Fruit fly (Drosophila melanogaster): ENCODE data around the gene CG34175.

The CG34175 gene

DNA sequence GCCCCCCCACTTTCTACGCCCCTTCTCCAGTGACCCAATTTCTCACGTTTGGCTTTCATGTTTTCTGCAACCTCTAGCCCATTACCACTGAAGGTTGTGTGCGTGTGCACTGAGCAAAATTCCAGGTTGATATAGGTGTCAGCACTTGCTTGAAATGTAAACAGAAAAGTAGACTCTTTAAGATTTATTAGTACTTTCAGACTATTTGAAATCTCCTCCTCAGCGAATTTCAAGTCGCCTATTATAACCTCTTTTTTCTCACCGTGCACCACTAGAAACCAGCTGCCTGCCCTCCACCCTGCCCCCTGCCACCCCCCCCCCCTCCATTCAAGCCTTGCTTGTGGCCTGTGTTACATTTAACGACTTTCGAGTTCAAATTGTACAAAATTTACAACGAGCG lies 37.3 kb downstream of the CG34175 start (continued):
- TF ChIP-seq H15 (GFP tag; IDR thresholded peaks at IDR 0.05) (peak; percentile 72), lab (GFP tag; optimal IDR thresholded peaks at IDR 0.05) (peak; percentile 39), Ssrp (tag; optimal IDR thresholded peaks at IDR 0.05) (no peak), CG3847 (GFP tag; IDR thresholded peaks at IDR 0.05) (no peak; the same call in 1 of the 2 replicates), Atf3 (GFP tag; optimal IDR thresholded peaks at IDR 0.05) (no peak), Jarid2 (GFP tag; optimal IDR thresholded peaks at IDR 0.05) (peak; percentile 3), CG32532 (GFP tag; IDR thresholded peaks at IDR 0.05) (0 out of 2 replicates have a peak, but pooled peaks have one; percentile 25), Atf6 (GFP tag; IDR thresholded peaks at IDR 0.05) (no peak), CG18011 (GFP tag; optimal IDR thresholded peaks at IDR 0.05) (no peak), CG1647 (GFP tag; optimal IDR thresholded peaks at IDR 0.05) (no peak), CG7271 (tag; optimal IDR thresholded peaks at IDR 0.05) (no peak), CG17912 (GFP tag; optimal IDR thresholded peaks at IDR 0.05) (no peak), CG12391 (tag; optimal IDR thresholded peaks at IDR 0.05) (no peak), CG7963 (GFP tag; IDR thresholded peaks at IDR 0.05; ENCODE audit: partially characterized antibody) (no peak), Abd-B (GFP tag; optimal IDR thresholded peaks at IDR 0.05) (peak; percentile 54), Nf-YA (GFP tag; IDR thresholded peaks at IDR 0.05) (peak; percentile 54), ssp (GFP tag; IDR thresholded peaks at IDR 0.05) (peak; percentile 53; the same call in 1 of the 2 replicates), CG14014 (GFP tag; IDR thresholded peaks at IDR 0.05) (peak; percentile 47; the same call in 1 of the 2 replicates), nmo (GFP tag; optimal IDR thresholded peaks at IDR 0.05) (peak; percentile 48), Sox102F (GFP tag; optimal IDR thresholded peaks at IDR 0.05) (peak; percentile 60), CG11560 (tag; IDR thresholded peaks at IDR 0.05) (no peak), lilli (GFP tag; optimal IDR thresholded peaks at IDR 0.05) (no peak), CG8359 (GFP tag; optimal IDR thresholded peaks at IDR 0.05; ENCODE audit: borderline replicate concordance) (no peak), eyg (GFP tag; optimal IDR thresholded peaks at IDR 0.05) (no peak), CG14860 (GFP tag; IDR thresholded peaks at IDR 0.05; ENCODE audit: partially characterized antibody) (no peak), CG10979 (tag; optimal IDR thresholded peaks at IDR 0.05) (peak; percentile 57), CG4360 (GFP tag; IDR thresholded peaks at IDR 0.05) (0 out of 2 replicates have a peak, but pooled peaks have one; percentile 25), croc (GFP tag; conservative IDR thresholded peaks at IDR 0.05) (peak; percentile 57), gsb-n (tag; optimal IDR thresholded peaks at IDR 0.05) (no peak), CG14710 (tag; optimal IDR thresholded peaks at IDR 0.05) (peak; percentile 34), E2f1 (GFP tag; IDR thresholded peaks at IDR 0.05) (peak; percentile 39; the same call in 1 of the 2 replicates), CG17385 (GFP tag; optimal IDR thresholded peaks at IDR 0.05) (peak; percentile 10), B-H2 (GFP tag; optimal IDR thresholded peaks at IDR 0.05) (no peak), YL-1 (GFP tag; optimal IDR thresholded peaks at IDR 0.05) (no peak), Doc2 (GFP tag; IDR thresholded peaks at IDR 0.05) (no peak), CG13287 (GFP tag; IDR thresholded peaks at IDR 0.05; ENCODE audit: partially characterized antibody) (no peak), hbn (GFP tag; IDR thresholded peaks at IDR 0.05; ENCODE audit: partially characterized antibody) (no peak), ab (GFP tag; optimal IDR thresholded peaks at IDR 0.05) (no peak), CG15601 (tag; optimal IDR thresholded peaks at IDR 0.05) (no peak), sug (tag; optimal IDR thresholded peaks at IDR 0.05) (no peak), CG3726 (GFP tag; IDR thresholded peaks at IDR 0.05) (peak; percentile 43; the same call in 1 of the 3 replicates), sc (optimal IDR thresholded peaks at IDR 0.05) (no peak), sc (GFP tag; optimal IDR thresholded peaks at IDR 0.05) (peak; percentile 2), Ada2b (GFP tag; IDR thresholded peaks at IDR 0.05) (peak; percentile 52; the same call in 1 of the 2 replicates), seq (GFP tag; IDR thresholded peaks at IDR 0.05) (no peak), CG7839 (tag; optimal IDR thresholded peaks at IDR 0.05) (peak; percentile 61), slbo (GFP tag; IDR thresholded peaks at IDR 0.05) (peak; percentile 52), Blimp-1 (GFP tag; optimal IDR thresholded peaks at IDR 0.05) (peak; percentile 52), CG34376 (GFP tag; optimal IDR thresholded peaks at IDR 0.05) (no peak), CG17829 (tag; optimal IDR thresholded peaks at IDR 0.05) (peak; percentile 38)
